Worm (Caenorhabditis elegans): ENCODE measurements around the gene vglu-2.
A peak's percentile ranks its signal among the peaks of the same experiment; 100 is the strongest.

The vglu-2 gene

DNA sequence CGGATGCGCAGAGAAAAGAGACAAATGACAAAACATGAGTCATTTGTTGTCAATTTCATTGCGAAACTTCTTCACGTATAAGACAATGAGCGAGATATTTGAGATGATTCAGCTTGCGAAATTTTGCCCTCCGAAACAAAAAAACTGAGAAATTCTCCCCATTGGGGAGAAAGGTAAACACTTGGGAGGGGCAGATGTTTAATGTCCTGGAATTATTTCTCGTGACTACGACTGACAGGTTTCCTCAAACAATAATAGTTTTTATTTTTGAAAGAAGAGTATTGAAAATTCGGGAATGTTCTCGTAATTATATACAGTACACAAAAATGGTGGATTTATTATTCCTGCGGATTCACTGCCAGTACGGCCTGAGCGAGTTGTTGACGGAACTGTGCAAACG is 36.3 kb downstream of the vglu-2 start (continued):
- TF ChIP-seq dve-1 (tag; optimal IDR thresholded peaks at IDR 0.05; ENCODE audit: insufficient read depth) (peak; percentile 26), daf-19 (GFP tag; conservative IDR thresholded peaks at IDR 0.05) (no peak), ama-1 (optimal IDR thresholded peaks at IDR 0.05) (peak; percentile 42), nhr-6 (tag; optimal IDR thresholded peaks at IDR 0.05) (peak; percentile 15), hmg-1.1 (GFP tag; IDR thresholded peaks at IDR 0.05) (no peak), zag-1 (tag; optimal IDR thresholded peaks at IDR 0.05) (no peak), fos-1 (tag; optimal IDR thresholded peaks at IDR 0.05) (no peak), mdt-29 (GFP tag; IDR thresholded peaks at IDR 0.05) (peak; percentile 17; the same call in 1 of the 2 replicates), lin-1 (GFP tag; IDR thresholded peaks at IDR 0.05) (no peak), lin-13 (GFP tag; optimal IDR thresholded peaks at IDR 0.05) (no peak), skn-1 (tag; optimal IDR thresholded peaks at IDR 0.05) (no peak), zip-2 (tag; optimal IDR thresholded peaks at IDR 0.05) (no peak)

DNA sequence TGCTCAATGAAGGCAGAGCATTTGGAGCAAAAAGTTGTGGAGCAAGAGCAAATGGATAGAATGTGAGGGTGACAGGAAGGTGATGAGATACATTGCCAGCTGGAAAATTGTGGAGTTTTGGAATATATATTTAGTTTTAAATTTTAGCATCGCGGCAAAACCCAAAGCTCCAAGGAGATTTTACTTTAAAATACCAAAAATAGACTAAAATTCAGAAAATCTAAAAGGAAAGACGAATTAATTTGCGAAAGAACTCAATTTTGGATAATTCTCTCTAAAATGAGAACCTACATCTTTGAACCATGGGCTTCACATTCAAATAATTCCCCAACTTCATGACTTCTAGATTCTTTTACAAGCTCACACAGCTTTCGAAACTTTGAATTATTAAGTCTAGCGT is 37.6 kb downstream of the vglu-2 start, which contains the start of gene T07C4.12:
TSS of gene T07C4.12 (minus strand) at position 101 of the 400 bp plus-strand sequence.
- TF ChIP-seq hif-1 (tag; optimal IDR thresholded peaks at IDR 0.05) (no peak), pqm-1 (tag; optimal IDR thresholded peaks at IDR 0.05) (no peak), unc-39 (tag; optimal IDR thresholded peaks at IDR 0.05) (no peak), fos-1 (tag; optimal IDR thresholded peaks at IDR 0.05) (no peak), unc-62 (GFP tag; optimal IDR thresholded peaks at IDR 0.05 in 1 of 2) (no peak), unc-62 (tag; optimal IDR thresholded peaks at IDR 0.05) (no peak), mxl-3 (GFP tag; optimal IDR thresholded peaks at IDR 0.05) (no peak)

DNA sequence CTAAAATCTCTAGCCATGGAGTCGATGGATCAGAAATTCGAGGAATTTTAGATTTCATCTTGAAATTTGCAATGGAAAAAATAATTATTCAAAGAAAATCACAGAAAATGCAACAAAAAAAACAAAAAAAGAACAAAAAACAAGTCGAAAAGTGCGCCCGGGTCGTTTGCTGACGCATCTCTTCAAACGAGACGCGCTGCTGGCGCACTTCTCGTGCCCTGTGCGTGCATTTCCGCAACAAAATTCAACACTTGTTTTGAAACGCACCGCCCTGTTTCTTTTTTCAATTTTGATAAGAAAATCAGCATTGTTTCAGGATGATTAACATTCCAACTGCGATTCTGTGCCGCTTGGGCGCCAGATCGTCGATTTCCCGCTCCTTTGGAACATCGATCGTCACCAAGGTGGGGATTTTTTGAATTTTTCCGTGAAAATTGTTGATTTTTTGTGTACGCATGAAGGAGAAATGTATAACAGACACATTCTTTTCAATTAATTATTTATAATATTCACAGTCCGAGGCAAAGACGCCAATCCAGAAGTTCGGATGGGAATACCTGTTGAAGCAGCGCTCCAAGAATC is 39.1 kb downstream of the vglu-2 start, which contains the start of the genes jmjd-4 and mev-1:
TSS of gene jmjd-4 (minus strand) at position 58 of the 582 bp plus-strand sequence.
TSS of gene mev-1 (plus strand) at position 317 of the 582 bp plus-strand sequence.
- TF ChIP-seq vab-7 (GFP tag; IDR thresholded peaks at IDR 0.05) (0 out of 2 replicates have a peak, but pooled peaks have one; percentile 21), set-16 (GFP tag; IDR thresholded peaks at IDR 0.05) (peak; percentile 21; the same call in 1 of the 2 replicates), rbr-2 (tag; optimal IDR thresholded peaks at IDR 0.05) (peak; percentile 85), unc-62 (GFP tag; optimal IDR thresholded peaks at IDR 0.05 in 1 of 2) (no peak), unc-62 (tag; optimal IDR thresholded peaks at IDR 0.05) (no peak), lin-1 (GFP tag; IDR thresholded peaks at IDR 0.05) (peak; percentile 72; the same call in 1 of the 2 replicates), hlh-30 (tag; optimal IDR thresholded peaks at IDR 0.05; ENCODE audit: insufficient read depth) (peak; percentile 82), nhr-237 (tag; optimal IDR thresholded peaks at IDR 0.05) (no peak), hmg-1.1 (GFP tag; IDR thresholded peaks at IDR 0.05) (peak; percentile 89), daf-12 (tag; optimal IDR thresholded peaks at IDR 0.05) (no peak), ZK546.5 (tag; optimal IDR thresholded peaks at IDR 0.05) (no peak), tra-1 (GFP tag; IDR thresholded peaks at IDR 0.05) (peak; percentile 82), lim-7 (GFP tag; IDR thresholded peaks at IDR 0.05) (no peak), mdl-1 (tag; optimal IDR thresholded peaks at IDR 0.05) (peak in 1 of 2 experiments; percentile 42), pqm-1 (tag; optimal IDR thresholded peaks at IDR 0.05) (no peak), D1046.2 (GFP tag; IDR thresholded peaks at IDR 0.05) (0 out of 2 replicates have a peak, but pooled peaks have one; percentile 52), F37D6.2 (tag; optimal IDR thresholded peaks at IDR 0.05) (peak; percentile 72), dve-1 (tag; optimal IDR thresholded peaks at IDR 0.05; ENCODE audit: insufficient read depth) (peak; percentile 94), daf-19 (GFP tag; conservative IDR thresholded peaks at IDR 0.05) (0 out of 2 replicates have a peak, but pooled peaks have one; percentile 67), ces-1 (GFP tag; optimal IDR thresholded peaks at IDR 0.05) (no peak), fos-1 (tag; optimal IDR thresholded peaks at IDR 0.05) (no peak), php-3 (GFP tag; IDR thresholded peaks at IDR 0.05) (peak; percentile 69), nhr-102 (tag; optimal IDR thresholded peaks at IDR 0.05) (peak; percentile 88), ztf-11 (tag; optimal IDR thresholded peaks at IDR 0.05) (no peak), mdt-29 (GFP tag; IDR thresholded peaks at IDR 0.05) (peak; percentile 78), dpl-1 (GFP tag; optimal IDR thresholded peaks at IDR 0.05) (peak; percentile 85), cey-2 (tag; optimal IDR thresholded peaks at IDR 0.05; ENCODE audit: borderline replicate concordance, insufficient read depth) (no peak), Y48G9A.11 (GFP tag; IDR thresholded peaks at IDR 0.05) (no peak), nhr-48 (tag; optimal IDR thresholded peaks at IDR 0.05) (peak; percentile 44), zag-1 (tag; optimal IDR thresholded peaks at IDR 0.05) (no peak), nhr-42 (GFP tag; IDR thresholded peaks at IDR 0.05) (0 out of 2 replicates have a peak, but pooled peaks have one; percentile 67), zfp-3 (GFP tag; conservative IDR thresholded peaks at IDR 0.05) (peak; percentile 78), Y75B8A.6 (GFP tag; IDR thresholded peaks at IDR 0.05) (no peak), Y5F2A.4 (GFP tag; optimal IDR thresholded peaks at IDR 0.05) (peak; percentile 24), lin-39 (tag; optimal IDR thresholded peaks at IDR 0.05) (no peak), ceh-62 (tag; optimal IDR thresholded peaks at IDR 0.05) (no peak), nhr-11 (tag; optimal IDR thresholded peaks at IDR 0.05) (peak; percentile 61), lin-13 (GFP tag; optimal IDR thresholded peaks at IDR 0.05) (peak; percentile 86)

Measured in whole organism, L4 larva.